Fruit fly (Drosophila melanogaster): ENCODE results near the gene CG43076.

DNA sequence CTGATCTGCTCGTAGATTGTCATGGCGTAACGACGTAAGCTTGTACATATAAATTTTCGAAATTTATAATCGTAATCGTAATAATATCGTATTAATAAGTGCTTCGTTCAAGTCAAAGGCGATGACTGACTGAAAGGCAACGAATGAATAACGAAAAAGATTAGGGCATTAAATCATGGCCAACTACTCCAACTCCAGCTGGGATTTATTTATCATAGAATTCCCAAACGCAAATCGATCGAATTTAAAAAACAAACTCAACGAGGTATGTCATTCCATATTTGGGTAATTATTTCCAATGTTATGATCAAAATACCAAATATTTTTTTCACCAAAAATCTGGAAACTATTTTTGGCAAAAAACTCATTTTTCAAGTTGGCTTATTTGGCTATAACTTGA, 2.3 kb downstream of the CG43076 start, which contains the start of gene CG43075:
- no peak for TF ChIP-seq CG33017 (tag; optimal IDR thresholded peaks at IDR 0.05)
- no peak for TF ChIP-seq CG1620 (GFP tag; optimal IDR thresholded peaks at IDR 0.05)
- no peak for TF ChIP-seq kay (GFP tag; ENCODE audit: borderline replicate concordance)
- no peak for TF ChIP-seq cic (GFP tag; optimal IDR thresholded peaks at IDR 0.05)
- TF ChIP-seq Hr96 (GFP tag; optimal IDR thresholded peaks at IDR 0.05) = no peak
- no peak for TF ChIP-seq pad (GFP tag; optimal IDR thresholded peaks at IDR 0.05)
